Fruit fly (Drosophila melanogaster) whole organism, pupa: ENCODE data around the gene mu2.

Experiments used
- CG10348 ChIP-seq: fragments of 200-800 bp; sonication (Bioruptor generic); IDR thresholded peaks from 2 replicates; pipeline ENCODE4 v1.3.6; 2022; ENCODE audit warnings: missing biosample characterization, missing genetic modification characterization
- CG12605 ChIP-seq: fragments of 200-800 bp; sonication (Bioruptor generic); IDR thresholded peaks from 2 replicates; pipeline ENCODE4 v1.3.6; 2022; ENCODE audit warnings: missing biosample characterization, missing genetic modification characterization
- CG13204 ChIP-seq: fragments of 200-800 bp; sonication (Bioruptor generic); optimal IDR thresholded peaks from 2 replicates; lab custom pipeline; 2018; ENCODE audit warnings: missing biosample characterization, mild to moderate bottlenecking, missing genetic modification characterization, moderate library complexity
- CG14655 ChIP-seq: fragments of 200-800 bp; sonication (Bioruptor generic); optimal IDR thresholded peaks from 3 replicates; lab custom pipeline; 2017; ENCODE audit warnings: mild to moderate bottlenecking, missing biosample characterization, missing genetic modification reagents, missing genetic modification characterization
- CG15710 ChIP-seq: fragments of 200-800 bp; sonication (Bioruptor generic); optimal IDR thresholded peaks from 2 replicates; lab custom pipeline; 2018; ENCODE audit warnings: missing biosample characterization, mild to moderate bottlenecking, missing genetic modification characterization, moderate library complexity
- CG17806 ChIP-seq: fragments of 200-800 bp; sonication (Bioruptor generic); optimal IDR thresholded peaks from 2 replicates; lab custom pipeline; 2018; ENCODE audit warnings: missing biosample characterization, mild to moderate bottlenecking, missing genetic modification characterization, moderate library complexity
- CG32121 ChIP-seq: fragments of 200-800 bp; sonication (Bioruptor generic); IDR thresholded peaks from 2 replicates; pipeline ENCODE4 v1.3.6; 2022; ENCODE audit warnings: missing biosample characterization, missing genetic modification characterization
- CG34367 ChIP-seq: fragments of 200-800 bp; sonication (Bioruptor generic); optimal IDR thresholded peaks from 2 replicates; lab custom pipeline; 2018; ENCODE audit warnings: missing biosample characterization, mild to moderate bottlenecking, missing genetic modification characterization
- CG4496 ChIP-seq: fragments of 200-800 bp; sonication (Bioruptor generic); IDR thresholded peaks from 3 replicates; pipeline ENCODE4 v1.3.6; 2022; ENCODE audit warnings: missing biosample characterization, missing genetic modification characterization
- CG8159 ChIP-seq: fragments of 200-800 bp; sonication (Bioruptor generic); optimal IDR thresholded peaks from 3 replicates; lab custom pipeline; 2018; ENCODE audit warnings: missing biosample characterization, mild to moderate bottlenecking, missing genetic modification characterization, moderate library complexity
- CG8301 ChIP-seq: fragments of 200-800 bp; sonication (Bioruptor generic); optimal IDR thresholded peaks from 2 replicates; lab custom pipeline; 2018; ENCODE audit warnings: missing biosample characterization, mild to moderate bottlenecking, missing genetic modification characterization
- CG9948 ChIP-seq: fragments of 200-800 bp; sonication (Bioruptor generic); optimal IDR thresholded peaks from 2 replicates; lab custom pipeline; 2018; ENCODE audit warnings: missing biosample characterization, mild to moderate bottlenecking, missing genetic modification characterization, moderate library complexity
- D1 ChIP-seq: fragments of 200-800 bp; sonication (Bioruptor generic); optimal IDR thresholded peaks from 2 replicates; lab custom pipeline; 2018; ENCODE audit warnings: missing biosample characterization, mild to moderate bottlenecking, missing genetic modification characterization, moderate library complexity
- EcR ChIP-seq: fragments of 200-800 bp; sonication (Bioruptor generic); optimal IDR thresholded peaks from 3 replicates; lab custom pipeline; 2019; ENCODE audit warnings: missing biosample characterization, missing genetic modification characterization, mild to moderate bottlenecking, moderate library complexity, missing genetic modification reagents
- Ets98B ChIP-seq: fragments of 200-800 bp; sonication (Bioruptor generic); IDR thresholded peaks from 2 replicates; pipeline ENCODE4 v1.3.6; 2022; ENCODE audit warnings: missing biosample characterization, missing genetic modification characterization
- Pif1A ChIP-seq: fragments of 200-800 bp; sonication (Bioruptor generic); optimal IDR thresholded peaks from 3 replicates; lab custom pipeline; 2016; ENCODE audit warnings: missing biosample characterization, missing genetic modification characterization
- Pif1B ChIP-seq: fragments of 200-800 bp; sonication (Bioruptor generic); optimal IDR thresholded peaks from 3 replicates; lab custom pipeline; 2016; ENCODE audit warnings: missing biosample characterization, missing genetic modification characterization
- Snoo ChIP-seq: fragments of 200-800 bp; sonication (Bioruptor generic); optimal IDR thresholded peaks from 3 replicates; lab custom pipeline; 2017; ENCODE audit warnings: missing biosample characterization, mild to moderate bottlenecking, missing genetic modification characterization, inconsistent platforms
- fd96Ca ChIP-seq: fragments of 200-800 bp; sonication (Bioruptor generic); IDR thresholded peaks from 3 replicates; pipeline ENCODE4 v1.3.6; 2022; ENCODE audit warnings: missing biosample characterization, missing genetic modification characterization
- gl ChIP-seq: fragments of 200-800 bp; sonication (Bioruptor generic); optimal IDR thresholded peaks from 2 replicates; lab custom pipeline; 2018; ENCODE audit warnings: missing biosample characterization, mild to moderate bottlenecking, missing genetic modification characterization
- rn ChIP-seq: fragments of 200-800 bp; sonication (Bioruptor generic); IDR thresholded peaks from 2 replicates; pipeline ENCODE4 v1.3.6; 2022; ENCODE audit warnings: missing biosample characterization, missing genetic modification characterization

mu2 gene

DNA sequence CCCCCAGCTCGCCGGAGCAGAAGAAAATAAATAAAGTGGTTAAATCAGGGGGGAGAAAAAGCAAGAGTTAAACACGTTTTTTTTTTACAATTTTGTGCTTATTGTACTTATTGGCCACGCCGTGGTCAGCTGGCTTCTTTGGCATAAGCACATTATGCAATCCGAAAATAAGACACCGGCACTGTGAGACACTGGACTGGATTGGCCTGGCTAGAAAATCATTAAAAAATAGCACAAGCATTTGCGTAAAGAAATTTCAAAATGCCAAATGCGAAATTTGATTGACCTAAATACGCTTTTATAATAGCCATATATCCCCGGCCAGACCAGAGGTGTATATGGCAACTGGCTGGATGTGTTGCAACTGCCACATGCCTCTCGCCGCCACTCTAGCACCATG, 42.8 kb downstream of the mu2 start:
- 0 out of 3 replicates have a peak, but pooled peaks have one; percentile 16 for TF ChIP-seq fd96Ca
- no peak for TF ChIP-seq CG14655

DNA sequence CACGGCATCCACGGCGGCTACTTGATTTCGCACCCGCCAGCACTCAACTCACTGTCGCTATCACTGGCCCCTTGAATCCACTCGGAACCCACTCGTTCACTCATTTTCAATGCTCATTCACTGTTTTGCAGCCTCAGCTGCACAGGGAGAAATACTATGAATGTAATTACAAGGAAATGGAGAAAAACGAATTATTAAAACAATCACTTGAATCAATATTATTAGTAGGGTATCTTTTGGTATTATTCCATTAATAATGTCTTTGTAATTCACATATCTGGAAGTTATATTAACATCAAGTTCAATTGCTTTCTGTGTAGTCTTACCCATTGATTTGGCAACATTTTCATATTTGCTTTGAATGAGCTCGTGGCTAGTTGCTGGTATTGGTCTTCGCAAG, 46.6 kb downstream of the mu2 start:
- peak; percentile 94 for TF ChIP-seq CG32121
- peak; percentile 5 for TF ChIP-seq Pif1B (GFP tag; lab: Kevin White, UChicago)
- peak; percentile 38 for TF ChIP-seq CG8159 (tag; lab: Kevin White, UChicago)
- TF ChIP-seq CG14655: peak; percentile 49
- peak; percentile 78 for TF ChIP-seq rn
- no peak for TF ChIP-seq CG34367 (tag; lab: Kevin White, UChicago)
- TF ChIP-seq CG8301 (tag; lab: Kevin White, UChicago): peak; percentile 60
- peak; percentile 37 for TF ChIP-seq CG17806 (tag; lab: Kevin White, UChicago)
- no peak for TF ChIP-seq D1
- TF ChIP-seq Ets98B: peak; percentile 90
- no peak for TF ChIP-seq CG15710 (tag; lab: Kevin White, UChicago)
- peak; percentile 78 for TF ChIP-seq CG12605 (GFP tag; lab: Robert Waterston, UW)
- TF ChIP-seq fd96Ca: peak; percentile 58; the same call in 2 of the 3 replicates
- TF ChIP-seq CG9948 (tag; lab: Kevin White, UChicago): no peak
- peak; percentile 50 for TF ChIP-seq Pif1A (GFP tag; lab: Kevin White, UChicago)
- TF ChIP-seq CG10348 (GFP tag; lab: Robert Waterston, UW): peak; percentile 29; the same call in 1 of the 2 replicates
- TF ChIP-seq CG4496: peak; percentile 87

DNA sequence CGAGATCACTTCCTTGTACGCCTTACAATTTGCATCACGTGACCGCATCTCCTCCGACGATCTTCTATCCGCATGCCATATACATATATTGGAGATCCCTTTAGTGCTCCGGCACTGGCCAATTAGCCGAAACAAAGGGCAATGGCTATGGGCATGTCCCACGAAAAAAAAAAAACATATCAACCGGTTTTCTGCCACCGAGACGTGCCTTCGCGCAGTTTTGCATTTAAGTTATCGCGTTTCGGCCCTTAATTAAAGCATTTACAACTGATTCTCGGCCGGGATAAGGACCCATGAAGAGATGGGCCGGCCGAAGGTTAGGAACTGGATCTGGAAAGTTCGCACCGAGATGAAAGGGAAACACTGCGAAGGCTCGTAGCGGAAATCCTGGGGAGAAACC, 47.7 kb downstream of the mu2 start:
- TF ChIP-seq CG4496 (0 out of 3 replicates have a peak, but pooled peaks have one; percentile 37), gl (no peak), CG12605 (GFP tag; lab: Robert Waterston, UW) (no peak), EcR (GFP tag; lab: Kevin White, UChicago) (peak; percentile 78), fd96Ca (no peak), D1 (no peak), CG8301 (tag; lab: Kevin White, UChicago) (no peak)
- TF ChIP-seq, all 21 proteins: peak for 2

DNA sequence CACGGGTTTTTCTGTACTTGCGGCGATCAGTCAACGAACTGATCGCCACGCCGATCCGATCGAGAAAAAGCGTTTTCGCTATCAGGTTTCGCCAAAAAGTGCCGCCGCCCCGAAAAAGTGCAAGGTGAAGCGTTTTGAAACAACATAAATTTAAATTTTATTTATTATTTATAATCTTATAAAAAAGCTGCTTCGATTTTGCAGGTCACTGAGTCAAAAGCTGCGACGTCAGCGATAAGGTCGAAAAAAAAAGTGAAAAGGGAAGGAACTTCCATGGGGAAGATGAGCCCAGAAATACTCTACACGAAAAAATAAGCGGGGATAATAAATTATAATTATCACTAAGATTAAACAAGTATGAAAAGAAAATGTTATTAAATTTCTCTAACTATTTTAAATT, 49.6 kb downstream of the mu2 start:
- TF ChIP-seq gl: no peak
- no peak for TF ChIP-seq CG8159 (tag; lab: Kevin White, UChicago)
- no peak for TF ChIP-seq CG4496
- no peak for TF ChIP-seq CG12605 (GFP tag; lab: Robert Waterston, UW)
- no peak for TF ChIP-seq CG8301 (tag; lab: Kevin White, UChicago)
- no peak for TF ChIP-seq Ets98B
- TF ChIP-seq CG32121: no peak
- TF ChIP-seq D1: no peak
- no peak for TF ChIP-seq rn
- no peak for TF ChIP-seq fd96Ca
- no peak for TF ChIP-seq Snoo (tag; lab: Kevin White, UChicago)
- TF ChIP-seq CG13204 (GFP tag; lab: Kevin White, UChicago): no peak
- TF ChIP-seq Pif1A (GFP tag; lab: Kevin White, UChicago): no peak
- TF ChIP-seq CG15710 (tag; lab: Kevin White, UChicago): no peak
- no peak for TF ChIP-seq CG10348 (GFP tag; lab: Robert Waterston, UW)
- TF ChIP-seq CG34367 (tag; lab: Kevin White, UChicago): no peak
- no peak for TF ChIP-seq CG17806 (tag; lab: Kevin White, UChicago)
- no peak for TF ChIP-seq CG9948 (tag; lab: Kevin White, UChicago)
